Fruit fly (Drosophila melanogaster): Measurements from ENCODE around the gene fh.

Gene fh

DNA sequence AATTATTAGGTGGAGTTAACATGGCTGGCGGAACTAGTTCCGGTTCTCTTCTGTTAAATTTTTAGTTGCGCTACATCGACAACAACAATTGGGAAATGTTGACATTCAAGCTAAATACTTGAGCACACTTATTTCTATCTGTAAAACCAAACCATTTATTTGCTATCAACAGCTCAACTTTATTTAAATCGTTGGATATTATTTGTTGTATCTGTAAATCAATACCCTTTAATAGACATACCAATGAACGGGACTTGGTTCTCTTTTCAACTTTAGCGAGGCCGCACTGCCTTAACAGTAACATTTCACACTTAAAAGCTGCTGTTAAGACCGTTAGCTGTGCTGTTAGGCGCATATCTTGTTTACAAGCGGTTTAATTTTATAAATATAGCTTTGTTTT lies 44.7 kb upstream of the fh start, which contains the start of gene CG12106 (continued):
- no peak for TF ChIP-seq sd (tag; optimal IDR thresholded peaks at IDR 0.05)
- no peak for TF ChIP-seq CG2199 (GFP tag; IDR thresholded peaks at IDR 0.05)
- TF ChIP-seq CG1832 (GFP tag; optimal IDR thresholded peaks at IDR 0.05), result no peak
- TF ChIP-seq H2.0 (GFP tag; IDR thresholded peaks at IDR 0.05), result no peak; the same call in 1 of the 2 replicates
- peak; percentile 26 for TF ChIP-seq trem (tag; optimal IDR thresholded peaks at IDR 0.05)
- no peak for TF ChIP-seq Ssrp (tag; optimal IDR thresholded peaks at IDR 0.05)
- TF ChIP-seq CG4282 (GFP tag; optimal IDR thresholded peaks at IDR 0.05), result no peak
- TF ChIP-seq CG9215 (GFP tag; IDR thresholded peaks at IDR 0.05), result no peak; the same call in 1 of the 2 replicates
- no peak for TF ChIP-seq run (tag; optimal IDR thresholded peaks at IDR 0.05)
- no peak for TF ChIP-seq CG7745 (tag; optimal IDR thresholded peaks at IDR 0.05)
- no peak for TF ChIP-seq bigmax (GFP tag; optimal IDR thresholded peaks at IDR 0.05)
- TF ChIP-seq CG7271 (tag; optimal IDR thresholded peaks at IDR 0.05), result no peak
- TF ChIP-seq Dip2 (GFP tag; IDR thresholded peaks at IDR 0.05), result no peak
- no peak for TF ChIP-seq sim (GFP tag; IDR thresholded peaks at IDR 0.05)
- no peak for TF ChIP-seq Tbp (GFP tag; optimal IDR thresholded peaks at IDR 0.05)
- TF ChIP-seq grn (GFP tag; optimal IDR thresholded peaks at IDR 0.05), result no peak
- no peak for TF ChIP-seq D19A (tag; optimal IDR thresholded peaks at IDR 0.05)
- no peak for TF ChIP-seq Hr78 (GFP tag; optimal IDR thresholded peaks at IDR 0.05)
- peak; percentile 63 for TF ChIP-seq CoRest (tag; optimal IDR thresholded peaks at IDR 0.05)
- TF ChIP-seq HLHmδ (GFP tag; optimal IDR thresholded peaks at IDR 0.05), result no peak
- TF ChIP-seq CG16863 (GFP tag; optimal IDR thresholded peaks at IDR 0.05), result no peak
- peak; percentile 0 for TF ChIP-seq CG3995 (GFP tag; optimal IDR thresholded peaks at IDR 0.05)
- TF ChIP-seq CG10147 (GFP tag; optimal IDR thresholded peaks at IDR 0.05), result peak; percentile 37
- no peak for TF ChIP-seq Deaf1 (tag; optimal IDR thresholded peaks at IDR 0.05)
- peak; percentile 27 for TF ChIP-seq CG17359 (tag; optimal IDR thresholded peaks at IDR 0.05)
- TF ChIP-seq MBD-R2 (GFP tag; IDR thresholded peaks at IDR 0.05), result peak; percentile 33; the same call in 1 of the 2 replicates
- no peak for TF ChIP-seq ttk (GFP tag; IDR thresholded peaks at IDR 0.05)
- peak; percentile 18 for TF ChIP-seq CG8388 (GFP tag; optimal IDR thresholded peaks at IDR 0.05)
- peak; percentile 30 for TF ChIP-seq CG14710 (tag; optimal IDR thresholded peaks at IDR 0.05)
- TF ChIP-seq CG15479 (GFP tag; optimal IDR thresholded peaks at IDR 0.05), result peak; percentile 29
- no peak for TF ChIP-seq oc (tag; optimal IDR thresholded peaks at IDR 0.05)
- TF ChIP-seq Asciz (GFP tag; optimal IDR thresholded peaks at IDR 0.05), result no peak
- peak; percentile 45; the same call in 1 of the 3 replicates for TF ChIP-seq CG11695 (GFP tag; IDR thresholded peaks at IDR 0.05)
- TF ChIP-seq CG11504 (tag; optimal IDR thresholded peaks at IDR 0.05), result peak; percentile 60
- no peak for TF ChIP-seq so (GFP tag; IDR thresholded peaks at IDR 0.05)
- TF ChIP-seq CG8089 (GFP tag; optimal IDR thresholded peaks at IDR 0.05), result no peak
- TF ChIP-seq Side (GFP tag; optimal IDR thresholded peaks at IDR 0.05), result no peak
- peak; percentile 39 for TF ChIP-seq CG3281 (GFP tag; optimal IDR thresholded peaks at IDR 0.05)
- TF ChIP-seq org-1 (GFP tag; optimal IDR thresholded peaks at IDR 0.05), result no peak
- TF ChIP-seq CG8281 (tag; optimal IDR thresholded peaks at IDR 0.05), result no peak
- TF ChIP-seq gsb-n (tag; optimal IDR thresholded peaks at IDR 0.05), result no peak
- TF ChIP-seq rib (GFP tag; IDR thresholded peaks at IDR 0.05), result no peak
- peak; percentile 59 for TF ChIP-seq mam (GFP tag; optimal IDR thresholded peaks at IDR 0.05)
- TF ChIP-seq NfI (GFP tag; optimal IDR thresholded peaks at IDR 0.05), result peak; percentile 63
- TF ChIP-seq HLH4C (GFP tag; IDR thresholded peaks at IDR 0.05; ENCODE audit: partially characterized antibody), result no peak
- no peak for TF ChIP-seq salm (tag; optimal IDR thresholded peaks at IDR 0.05)
- no peak for TF ChIP-seq CG3838 (GFP tag; optimal IDR thresholded peaks at IDR 0.05)
- peak; percentile 42 for TF ChIP-seq Nf-YC (tag; optimal IDR thresholded peaks at IDR 0.05)
- TF ChIP-seq Rx (GFP tag; IDR thresholded peaks at IDR 0.05), result 0 out of 2 replicates have a peak, but pooled peaks have one; percentile 37
- TF ChIP-seq Gsc (GFP tag; IDR thresholded peaks at IDR 0.05), result no peak
- TF ChIP-seq CG30020 (tag; optimal IDR thresholded peaks at IDR 0.05), result no peak
